Fruit fly (Drosophila melanogaster) whole organism, prepupa: ENCODE results near the gene Phf5a.

Experiments
- CG10631 ChIP-seq: fragments of 200-800 bp; sonication (Bioruptor generic); optimal IDR thresholded peaks from 2 replicates; lab custom pipeline; 2016; ENCODE audit warnings: missing biosample characterization, missing genetic modification characterization
- CG10669 ChIP-seq: fragments of 200-800 bp; sonication (Bioruptor generic); optimal IDR thresholded peaks from 3 replicates; lab custom pipeline; 2018; ENCODE audit warnings: missing biosample characterization, mild to moderate bottlenecking, missing genetic modification characterization, moderate library complexity
- CG15336 ChIP-seq: fragments of 200-800 bp; sonication (Bioruptor generic); IDR thresholded peaks from 2 replicates; pipeline ENCODE4 v1.3.6; 2022; ENCODE audit warnings: missing biosample characterization, missing genetic modification characterization
- CG1621 ChIP-seq: fragments of 200-800 bp; sonication (Bioruptor generic); optimal IDR thresholded peaks from 3 replicates; lab custom pipeline; 2018; ENCODE audit warnings: missing biosample characterization, mild to moderate bottlenecking, missing genetic modification characterization
- CG16779 ChIP-seq: fragments of 200-800 bp; sonication (Bioruptor generic); optimal IDR thresholded peaks from 3 replicates; lab custom pipeline; 2017; ENCODE audit warnings: missing biosample characterization, mild to moderate bottlenecking, missing genetic modification characterization
- CG3032 ChIP-seq: fragments of 200-800 bp; optimal IDR thresholded peaks from 2 replicates; lab custom pipeline; 2019; ENCODE audit warnings: missing biosample characterization, mild to moderate bottlenecking, missing genetic modification characterization, moderate library complexity
- CG31627 ChIP-seq: fragments of 200-800 bp; sonication (Bioruptor generic); optimal IDR thresholded peaks from 3 replicates; lab custom pipeline; 2016; ENCODE audit warnings: missing biosample characterization, missing genetic modification characterization
- CG32006 ChIP-seq: fragments of 200-800 bp; sonication (Bioruptor generic); optimal IDR thresholded peaks from 3 replicates; lab custom pipeline; 2017; ENCODE audit warnings: missing biosample characterization, mild to moderate bottlenecking, missing genetic modification characterization
- CG34406 ChIP-seq: fragments of 200-800 bp; sonication (Bioruptor generic); optimal IDR thresholded peaks from 3 replicates; lab custom pipeline; 2016; ENCODE audit warnings: missing biosample characterization, missing genetic modification characterization
- CG3919 ChIP-seq: fragments of 200-800 bp; sonication (Bioruptor generic); optimal IDR thresholded peaks from 3 replicates; lab custom pipeline; 2016; ENCODE audit warnings: missing biosample characterization, missing genetic modification characterization
- CG6163 ChIP-seq: fragments of 200-800 bp; sonication (Bioruptor generic); IDR thresholded peaks from 3 replicates; pipeline ENCODE4 v1.3.6; 2022; ENCODE audit warnings: missing biosample characterization, missing genetic modification characterization
- CG6276 ChIP-seq: fragments of 200-800 bp; sonication (Bioruptor generic); optimal IDR thresholded peaks from 2 replicates; lab custom pipeline; 2017; ENCODE audit warnings: missing biosample characterization, mild to moderate bottlenecking, missing genetic modification characterization
- CG6792 ChIP-seq: fragments of 200-800 bp; sonication (Bioruptor generic); optimal IDR thresholded peaks from 3 replicates; lab custom pipeline; 2016; ENCODE audit warnings: missing biosample characterization, missing genetic modification characterization
- CG6854 ChIP-seq: fragments of 200-800 bp; sonication (Bioruptor generic); optimal IDR thresholded peaks from 2 replicates; lab custom pipeline; 2017; ENCODE audit warnings: missing biosample characterization, mild to moderate bottlenecking, missing genetic modification characterization
- CG8119 ChIP-seq: fragments of 200-800 bp; sonication (Bioruptor generic); IDR thresholded peaks from 3 replicates; pipeline ENCODE4 v1.3.6; 2022; ENCODE audit warnings: missing biosample characterization, missing genetic modification characterization
- CG8319 ChIP-seq: fragments of 200-800 bp; sonication (Bioruptor generic); optimal IDR thresholded peaks from 3 replicates; lab custom pipeline; 2016; ENCODE audit warnings: missing biosample characterization, missing genetic modification characterization
- Eip78C ChIP-seq: fragments of 200-800 bp; sonication (Bioruptor generic); peaks from one replicate; lab custom pipeline; 2016; ENCODE audit warnings: missing biosample characterization, missing genetic modification characterization
- Ets21C ChIP-seq: fragments of 200-800 bp; sonication (Bioruptor generic); optimal IDR thresholded peaks from 3 replicates; lab custom pipeline; 2016; ENCODE audit warnings: missing biosample characterization, missing genetic modification characterization
- Lpt ChIP-seq: fragments of 200-800 bp; sonication (Bioruptor generic); optimal IDR thresholded peaks from 3 replicates; lab custom pipeline; 2016; ENCODE audit warnings: missing biosample characterization, missing genetic modification characterization
- Met ChIP-seq: fragments of 200-800 bp; sonication (Bioruptor generic); optimal IDR thresholded peaks from 3 replicates; lab custom pipeline; 2016; ENCODE audit warnings: missing biosample characterization, missing genetic modification characterization
- OdsH ChIP-seq: fragments of 200-800 bp; sonication (Bioruptor generic); optimal IDR thresholded peaks from 3 replicates; lab custom pipeline; 2016; ENCODE audit warnings: missing biosample characterization, missing genetic modification characterization
- Sox14 ChIP-seq: fragments of 200-800 bp; sonication (Bioruptor generic); optimal IDR thresholded peaks from 3 replicates; lab custom pipeline; 2016; ENCODE audit warnings: missing biosample characterization, missing genetic modification characterization
- Sox15 ChIP-seq: fragments of 200-800 bp; sonication (Bioruptor generic); optimal IDR thresholded peaks from 3 replicates; lab custom pipeline; 2016; ENCODE audit warnings: missing biosample characterization, missing genetic modification characterization
- achi ChIP-seq: fragments of 200-800 bp; sonication (Bioruptor generic); optimal IDR thresholded peaks from 3 replicates; lab custom pipeline; 2016; ENCODE audit warnings: missing biosample characterization, missing genetic modification characterization
- dsx ChIP-seq: fragments of 200-800 bp; optimal IDR thresholded peaks from 3 replicates; lab custom pipeline; 2019; ENCODE audit warnings: missing biosample characterization, mild to moderate bottlenecking, missing genetic modification characterization, moderate library complexity; ENCODE audit not compliant: poor library complexity, severe bottlenecking
- eg ChIP-seq: fragments of 200-800 bp; sonication (Bioruptor generic); IDR thresholded peaks from 3 replicates; pipeline ENCODE4 v1.3.6; 2022; ENCODE audit warnings: missing biosample characterization, missing genetic modification characterization
- esn ChIP-seq: fragments of 200-800 bp; sonication (Bioruptor generic); optimal IDR thresholded peaks from 2 replicates; lab custom pipeline; 2016; ENCODE audit warnings: missing biosample characterization, mild to moderate bottlenecking, missing genetic modification characterization, moderate library complexity
- fd59A ChIP-seq: fragments of 200-800 bp; sonication (Bioruptor generic); optimal IDR thresholded peaks from 2 replicates; lab custom pipeline; 2017; ENCODE audit warnings: missing biosample characterization, mild to moderate bottlenecking, missing genetic modification characterization, missing genetic modification reagents
- fkh ChIP-seq: fragments of 200-800 bp; sonication (Bioruptor generic); optimal IDR thresholded peaks from 3 replicates; lab custom pipeline; 2017; ENCODE audit warnings: missing biosample characterization, mild to moderate bottlenecking, missing genetic modification characterization, moderate library complexity
- ss ChIP-seq, 2 experiments: fragments of 200-800 bp; sonication (Bioruptor generic); optimal IDR thresholded peaks; 2 replicates in 1 of 2; 3 replicates in 1 of 2; lab custom pipeline; 2017 to 2018; ENCODE audit warnings: mild to moderate bottlenecking in 2 of 2, missing biosample characterization in 2 of 2, missing genetic modification characterization in 2 of 2, moderate library complexity in 1 of 2
- svp ChIP-seq: fragments of 200-800 bp; sonication (Bioruptor generic); peaks from one replicate; lab custom pipeline; 2016; ENCODE audit warnings: missing biosample characterization, missing genetic modification characterization

Gene Phf5a

DNA sequence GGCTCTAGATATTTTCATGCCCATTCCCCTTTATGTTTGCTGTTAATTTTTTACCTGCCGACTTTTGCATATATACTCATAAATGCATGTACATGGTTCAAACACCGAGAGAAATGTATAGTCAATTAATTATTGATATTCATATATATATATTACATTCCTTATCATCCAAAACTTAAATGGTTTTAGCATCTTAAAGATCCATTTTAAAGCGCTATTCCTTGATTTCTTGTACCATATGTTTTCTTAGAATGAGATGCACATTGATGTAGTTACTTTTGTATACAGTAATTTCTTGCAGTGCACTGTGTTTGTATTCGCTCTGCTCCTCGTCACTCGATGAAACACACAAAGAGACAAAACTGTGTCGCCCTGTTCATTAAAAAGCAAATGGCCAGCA lies 18.0 kb upstream of the Phf5a start (continued):
- TF ChIP-seq fd59A (GFP tag; lab: Kevin White, UChicago), result no peak
- TF ChIP-seq svp, result no peak
- TF ChIP-seq CG10669 (GFP tag; lab: Kevin White, UChicago), result peak; percentile 44
- TF ChIP-seq esn (GFP tag; lab: Kevin White, UChicago), result peak; percentile 56
- TF ChIP-seq Sox14, result peak; percentile 28
- peak; percentile 4 for TF ChIP-seq CG1621
- peak; percentile 75 for TF ChIP-seq CG32006 (GFP tag; lab: Kevin White, UChicago)
- peak; percentile 70 for TF ChIP-seq CG34406 (GFP tag; lab: Kevin White, UChicago)
- peak; percentile 57 for TF ChIP-seq Sox15
- TF ChIP-seq CG31627 (GFP tag; lab: Kevin White, UChicago), result peak; percentile 43
- peak; percentile 64 for TF ChIP-seq CG6792 (GFP tag; lab: Kevin White, UChicago)
- TF ChIP-seq CG6276 (GFP tag; lab: Kevin White, UChicago), result peak; percentile 43
- peak; percentile 73 for TF ChIP-seq OdsH

DNA sequence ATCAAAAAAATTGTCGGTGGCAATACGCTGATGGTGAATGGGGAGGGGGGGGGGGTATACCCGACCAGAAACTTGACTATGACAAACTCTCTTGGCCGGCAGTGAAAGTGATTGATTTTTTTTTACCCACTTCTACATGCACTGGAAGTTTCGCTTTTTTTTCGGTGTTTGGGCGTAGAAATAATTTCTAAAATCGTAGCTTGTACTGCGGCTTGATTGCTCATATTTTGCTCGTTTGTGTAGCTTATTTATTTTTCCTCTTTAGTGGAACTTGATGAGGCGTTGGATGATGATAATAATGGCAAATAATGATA lies 13.0 kb upstream of the Phf5a start:
- peak; percentile 56 for TF ChIP-seq CG6276 (GFP tag; lab: Kevin White, UChicago)
- TF ChIP-seq Sox14, result no peak
- TF ChIP-seq, all 60 proteins: peak for 1

dm6 chr2L:6502887-6503723 lies 12.5 kb upstream of the Phf5a start:
- TF ChIP-seq Lpt (GFP tag; lab: Kevin White, UChicago) (no peak), CG32006 (GFP tag; lab: Kevin White, UChicago) (peak; percentile 25), CG6276 (GFP tag; lab: Kevin White, UChicago) (peak; percentile 80), CG34406 (GFP tag; lab: Kevin White, UChicago) (no peak), CG8319 (GFP tag; lab: Kevin White, UChicago) (no peak), eg (peak; percentile 67; the same call in 2 of the 3 replicates), CG8119 (GFP tag; lab: Robert Waterston, UW) (peak; percentile 54; the same call in 2 of the 3 replicates), achi (no peak), esn (GFP tag; lab: Kevin White, UChicago) (no peak), CG15336 (GFP tag; lab: Robert Waterston, UW) (peak; percentile 57)

- no peak for TF ChIP-seq CG16779 (tag; lab: Kevin White, UChicago)
- peak; percentile 32 for TF ChIP-seq fkh (GFP tag; lab: Kevin White, UChicago)
These were observed 10.1 kb upstream of the Phf5a start for dm6 chr2L:6500648-6501325.

- peak; percentile 80 for TF ChIP-seq Eip78C (GFP tag; lab: Kevin White, UChicago)
- TF ChIP-seq Met, result no peak
- peak; percentile 24 for TF ChIP-seq esn (GFP tag; lab: Kevin White, UChicago)
- peak; percentile 53 for TF ChIP-seq Sox14
- TF ChIP-seq CG3032, result peak; percentile 18
- TF ChIP-seq ss (GFP tag; optimal IDR thresholded peaks at IDR 0.05; lab: Kevin White, UChicago), result no peak
- TF ChIP-seq CG10631, result no peak
- TF ChIP-seq CG6163, result 0 out of 3 replicates have a peak, but pooled peaks have one; percentile 12
- peak; percentile 37; the same call in 1 of the 3 replicates for TF ChIP-seq eg
- peak; percentile 23; the same call in 1 of the 3 replicates for TF ChIP-seq CG8119 (GFP tag; lab: Robert Waterston, UW)
- no peak for TF ChIP-seq Sox15
- TF ChIP-seq CG3919 (GFP tag; lab: Kevin White, UChicago), result peak; percentile 28
- peak; percentile 66 for TF ChIP-seq CG6854 (GFP tag; lab: Kevin White, UChicago)
- no peak for TF ChIP-seq Ets21C
- TF ChIP-seq dsx (GFP tag; lab: Kevin White, UChicago), result peak; percentile 6
- TF ChIP-seq fd59A (GFP tag; lab: Kevin White, UChicago), result no peak
- peak; percentile 71 for TF ChIP-seq CG1621
These were observed 7.8 kb upstream of the Phf5a start, which contains the start of gene CG31637 for dm6 chr2L:6498448-6498847. CG31637 (plus strand) TSS chr2L:6498647.
